Worm (Caenorhabditis elegans) whole organism, young adult: ENCODE measurements around the gene C36E6.8.
A peak's percentile ranks its signal among the peaks of the same experiment; 100 is the strongest.

Source experiments
- F10E7.11 ChIP-seq: sonication (generic microtip); optimal IDR thresholded peaks from 2 replicates; lab custom pipeline; 2017; ENCODE audit warnings: mild to moderate bottlenecking, missing genetic modification characterization, moderate library complexity, missing compliant biosample characterization
- F22D6.2 ChIP-seq: sonication (generic microtip); optimal IDR thresholded peaks from 2 replicates; lab custom pipeline; 2016; ENCODE audit warnings: mild to moderate bottlenecking, missing genetic modification characterization, missing compliant biosample characterization
- F49E8.2 ChIP-seq: sonication (generic microtip); optimal IDR thresholded peaks from 3 replicates; lab custom pipeline; 2017; ENCODE audit warnings: missing genetic modification characterization, mild to moderate bottlenecking, missing compliant biosample characterization, antibody characterized with exemption, moderate library complexity; ENCODE audit not compliant: insufficient read depth
- F52B5.7 ChIP-seq: sonication (generic microtip); optimal IDR thresholded peaks from 2 replicates; lab custom pipeline; 2016; ENCODE audit warnings: mild to moderate bottlenecking, missing genetic modification characterization, missing compliant biosample characterization
- F57A8.1 ChIP-seq: fragments of 200-800 bp; sonication (Bioruptor generic); optimal IDR thresholded peaks from 2 replicates; lab custom pipeline; 2018; ENCODE audit warnings: mild to moderate bottlenecking, missing genetic modification characterization, moderate library complexity, missing compliant biosample characterization
- F57C9.4 ChIP-seq: sonication (generic microtip); optimal IDR thresholded peaks from 2 replicates; lab custom pipeline; 2017; ENCODE audit warnings: mild to moderate bottlenecking, missing genetic modification characterization, missing compliant biosample characterization
- K11D2.4 ChIP-seq: fragments of 200-800 bp; sonication (Bioruptor generic); IDR thresholded peaks from 2 replicates; pipeline ENCODE4 v1.3.6; 2022; ENCODE audit warnings: missing genetic modification reagents, missing genetic modification characterization, missing compliant biosample characterization
- T07F8.4 ChIP-seq: sonication (generic microtip); optimal IDR thresholded peaks from 2 replicates; lab custom pipeline; 2016; ENCODE audit warnings: mild to moderate bottlenecking, missing genetic modification characterization, moderate library complexity, missing compliant biosample characterization
- Y56A3A.18 ChIP-seq: fragments of 200-800 bp; sonication (Bioruptor generic); IDR thresholded peaks from 2 replicates; pipeline ENCODE4 v1.3.6; 2022; ENCODE audit warnings: missing genetic modification reagents, missing genetic modification characterization, missing compliant biosample characterization
- Y95B8A.8 ChIP-seq: fragments of 200-800 bp; sonication (Bioruptor generic); IDR thresholded peaks from 2 replicates; pipeline ENCODE4 v1.3.6; 2022; ENCODE audit warnings: missing genetic modification reagents, missing genetic modification characterization, missing compliant biosample characterization
- ZK185.1 ChIP-seq: sonication (generic microtip); optimal IDR thresholded peaks from 2 replicates; lab custom pipeline; 2016; ENCODE audit warnings: mild to moderate bottlenecking, missing genetic modification characterization, missing compliant biosample characterization; ENCODE audit not compliant: poor library complexity, severe bottlenecking
- athp-1 ChIP-seq: sonication (generic microtip); optimal IDR thresholded peaks from 2 replicates; lab custom pipeline; 2017; ENCODE audit warnings: mild to moderate bottlenecking, missing genetic modification characterization, missing compliant biosample characterization
- attf-3 ChIP-seq: fragments of 200-800 bp; sonication (Bioruptor generic); conservative IDR thresholded peaks from 2 replicates; pipeline ENCODE4 v1.3.6; 2022; ENCODE audit warnings: missing genetic modification reagents, missing genetic modification characterization, missing compliant biosample characterization
- bed-1 ChIP-seq: fragments of 200-800 bp; sonication (Bioruptor generic); IDR thresholded peaks from 2 replicates; pipeline ENCODE4 v1.3.6; 2022; ENCODE audit warnings: missing genetic modification reagents, missing genetic modification characterization, missing compliant biosample characterization
- bed-2 ChIP-seq: fragments of 200-800 bp; sonication (Bioruptor generic); IDR thresholded peaks from 2 replicates; pipeline ENCODE4 v1.3.6; 2022; ENCODE audit warnings: missing genetic modification reagents, missing genetic modification characterization, missing compliant biosample characterization
- cebp-2 ChIP-seq: fragments of 200-800 bp; sonication (Bioruptor generic); IDR thresholded peaks from 2 replicates; pipeline ENCODE4 v1.3.6; 2022; ENCODE audit warnings: missing genetic modification characterization, missing compliant biosample characterization
- ceh-58 ChIP-seq: fragments of 200-800 bp; sonication (Bioruptor generic); IDR thresholded peaks from 2 replicates; pipeline ENCODE4 v1.3.6; 2022; ENCODE audit warnings: missing genetic modification characterization, missing compliant biosample characterization
- efl-1 ChIP-seq: fragments of 150-350 bp; optimal IDR thresholded peaks from 2 replicates; lab custom pipeline; 2014; ENCODE audit warnings: missing biosample characterization, missing genetic modification reagents, missing genetic modification characterization
- egl-18 ChIP-seq: fragments of 200-800 bp; sonication (Bioruptor generic); IDR thresholded peaks from 2 replicates; pipeline ENCODE4 v1.3.6; 2022; ENCODE audit warnings: missing genetic modification reagents, missing genetic modification characterization, missing compliant biosample characterization
- egl-44 ChIP-seq: fragments of 200-800 bp; sonication (Bioruptor generic); IDR thresholded peaks from 2 replicates; pipeline ENCODE4 v1.3.6; 2022; ENCODE audit warnings: missing genetic modification reagents, missing genetic modification characterization, missing compliant biosample characterization
- gei-17 ChIP-seq: fragments of 200-800 bp; sonication (Bioruptor generic); optimal IDR thresholded peaks from 2 replicates; lab custom pipeline; 2018; ENCODE audit warnings: mild to moderate bottlenecking, missing genetic modification characterization, missing compliant biosample characterization
- hlh-12 ChIP-seq: sonication (generic microtip); optimal IDR thresholded peaks from 2 replicates; lab custom pipeline; 2016; ENCODE audit warnings: missing genetic modification characterization, missing compliant biosample characterization
- hlh-26 ChIP-seq: fragments of 200-800 bp; sonication (Bioruptor generic); conservative IDR thresholded peaks from 2 replicates; pipeline ENCODE4 v1.3.6; 2022; ENCODE audit warnings: missing genetic modification reagents, missing genetic modification characterization, missing compliant biosample characterization
- hmg-1.2 ChIP-seq: fragments of 200-800 bp; sonication (Bioruptor generic); IDR thresholded peaks from 2 replicates; pipeline ENCODE4 v1.3.6; 2022; ENCODE audit warnings: missing genetic modification reagents, missing genetic modification characterization, missing compliant biosample characterization
- hrde-1 ChIP-seq: sonication (generic microtip); optimal IDR thresholded peaks from 2 replicates; lab custom pipeline; 2016; ENCODE audit warnings: missing genetic modification characterization, mild to moderate bottlenecking, missing compliant biosample characterization, moderate library complexity, missing genotype, missing genetic modification reagents, borderline replicate concordance
- let-526 ChIP-seq: fragments of 200-800 bp; sonication (Bioruptor generic); IDR thresholded peaks from 2 replicates; pipeline ENCODE4 v1.3.6; 2022; ENCODE audit warnings: missing genetic modification reagents, missing genetic modification characterization, missing compliant biosample characterization
- lin-26 ChIP-seq: fragments of 200-800 bp; sonication (Bioruptor generic); IDR thresholded peaks from 2 replicates; pipeline ENCODE4 v1.3.6; 2022; ENCODE audit warnings: missing genetic modification reagents, missing genetic modification characterization, missing compliant biosample characterization
- lin-35 ChIP-seq, 3 experiments: fragments of 150-350 bp in 2 of 3; sonication (generic microtip) in 1 of 3; optimal IDR thresholded peaks; 2 replicates each; lab custom pipeline; 2014 to 2018; ENCODE audit warnings: missing biosample characterization in 3 of 3, missing genetic modification characterization in 3 of 3, missing genetic modification reagents in 3 of 3
- lin-40 ChIP-seq: sonication (generic microtip); optimal IDR thresholded peaks from 2 replicates; lab custom pipeline; 2016; ENCODE audit warnings: missing genetic modification characterization, mild to moderate bottlenecking, missing compliant biosample characterization, missing genotype, missing genetic modification reagents
- lir-1 ChIP-seq: fragments of 200-800 bp; sonication (Bioruptor generic); conservative IDR thresholded peaks from 2 replicates; pipeline ENCODE4 v1.3.6; 2022; ENCODE audit warnings: missing genetic modification reagents, missing genetic modification characterization, missing compliant biosample characterization
- lsl-1 ChIP-seq: fragments of 200-800 bp; sonication (Bioruptor generic); optimal IDR thresholded peaks from 2 replicates; lab custom pipeline; 2018; ENCODE audit warnings: mild to moderate bottlenecking, missing genetic modification characterization, moderate library complexity, missing compliant biosample characterization
- madf-3 ChIP-seq: fragments of 200-800 bp; sonication (Bioruptor generic); IDR thresholded peaks from 2 replicates; pipeline ENCODE4 v1.3.6; 2022; ENCODE audit warnings: missing genetic modification reagents, missing genetic modification characterization, missing compliant biosample characterization
- madf-8 ChIP-seq: fragments of 200-800 bp; sonication (Bioruptor generic); conservative IDR thresholded peaks from 2 replicates; pipeline ENCODE4 v1.3.6; 2022; ENCODE audit warnings: missing genetic modification reagents, missing genetic modification characterization, missing compliant biosample characterization
- mcd-1 ChIP-seq: fragments of 200-800 bp; sonication (Bioruptor generic); IDR thresholded peaks from 2 replicates; pipeline ENCODE4 v1.3.6; 2022; ENCODE audit warnings: missing genetic modification reagents, missing genetic modification characterization, missing compliant biosample characterization
- mel-28 ChIP-seq: sonication (generic microtip); optimal IDR thresholded peaks from 2 replicates; lab custom pipeline; 2016; ENCODE audit warnings: borderline replicate concordance, mild to moderate bottlenecking, missing genetic modification characterization, missing compliant biosample characterization
- mes-4 ChIP-seq: sonication (generic microtip); optimal IDR thresholded peaks from 2 replicates; lab custom pipeline; 2016; ENCODE audit warnings: missing genotype, missing genetic modification characterization, missing compliant biosample characterization
- nhr-120 ChIP-seq: fragments of 200-800 bp; sonication (Bioruptor generic); IDR thresholded peaks from 2 replicates; pipeline ENCODE4 v1.3.6; 2022; ENCODE audit warnings: missing genetic modification characterization, missing compliant biosample characterization
- nhr-27 ChIP-seq: fragments of 200-800 bp; sonication (Bioruptor generic); optimal IDR thresholded peaks from 2 replicates; lab custom pipeline; 2018; ENCODE audit warnings: mild to moderate bottlenecking, missing genetic modification characterization, moderate library complexity, missing compliant biosample characterization
- nhr-80 ChIP-seq: sonication (generic microtip); optimal IDR thresholded peaks from 2 replicates; lab custom pipeline; 2016; ENCODE audit warnings: missing genetic modification characterization, missing compliant biosample characterization
- rpc-1 ChIP-seq, 2 experiments: fragments of 150-350 bp in 1 of 2; sonication (generic microtip) in 1 of 2; optimal IDR thresholded peaks; 2 replicates each; lab custom pipeline; 2014 to 2018; ENCODE audit warnings: missing biosample characterization in 1 of 2, missing genetic modification characterization in 1 of 2, missing genetic modification reagents in 1 of 2, missing genotype in 1 of 2
- sdz-38 ChIP-seq: sonication (generic microtip); optimal IDR thresholded peaks from 2 replicates; lab custom pipeline; 2016; ENCODE audit warnings: missing genotype, missing genetic modification characterization, missing compliant biosample characterization
- snpc-1.1 ChIP-seq: sonication (generic microtip); optimal IDR thresholded peaks from 2 replicates; lab custom pipeline; 2017; ENCODE audit warnings: missing genetic modification characterization, mild to moderate bottlenecking, missing compliant biosample characterization, antibody characterized with exemption, moderate library complexity, missing genotype, missing genetic modification reagents; ENCODE audit not compliant: insufficient read depth
- somi-1 ChIP-seq: fragments of 200-800 bp; sonication (Bioruptor generic); optimal IDR thresholded peaks from 2 replicates; lab custom pipeline; 2018; ENCODE audit warnings: mild to moderate bottlenecking, missing genetic modification characterization, missing compliant biosample characterization
- sptf-2 ChIP-seq: fragments of 200-800 bp; sonication (Bioruptor generic); optimal IDR thresholded peaks from 2 replicates; lab custom pipeline; 2018; ENCODE audit warnings: mild to moderate bottlenecking, missing genetic modification characterization, missing compliant biosample characterization
- tbx-9 ChIP-seq: sonication (generic microtip); optimal IDR thresholded peaks from 2 replicates; lab custom pipeline; 2016; ENCODE audit warnings: borderline replicate concordance, missing genetic modification characterization, inconsistent platforms, missing compliant biosample characterization
- zfh-2 ChIP-seq: fragments of 200-800 bp; sonication (Bioruptor generic); conservative IDR thresholded peaks from 2 replicates; pipeline ENCODE4 v1.3.6; 2022; ENCODE audit warnings: missing genetic modification reagents, missing genetic modification characterization, missing compliant biosample characterization
- ztf-3 ChIP-seq: fragments of 200-800 bp; sonication (Bioruptor generic); optimal IDR thresholded peaks from 2 replicates; lab custom pipeline; 2018; ENCODE audit warnings: mild to moderate bottlenecking, missing genetic modification characterization, missing compliant biosample characterization

The C36E6.8 gene

ce11 chrX:17419813-17420584 is 18.5 kb upstream of the C36E6.8 start (continued):
- TF ChIP-seq gei-17 (GFP tag; lab: Kevin White, UChicago) (peak; percentile 49), lin-35 (GFP tag; optimal IDR thresholded peaks at IDR 0.05; lab: Kevin White, UChicago) (peak in 1 of 3 experiments; percentile 18), ZK185.1 (tag; lab: Kevin White, UChicago) (peak; percentile 28), T07F8.4 (tag; lab: Kevin White, UChicago) (no peak), tbx-9 (tag; lab: Kevin White, UChicago) (no peak), mel-28 (tag; lab: Kevin White, UChicago) (no peak), egl-18 (GFP tag; lab: Robert Waterston, UW) (no peak), attf-3 (GFP tag; lab: Robert Waterston, UW) (no peak), hmg-1.2 (GFP tag; lab: Robert Waterston, UW) (no peak), athp-1 (no peak), lin-40 (tag; lab: Kevin White, UChicago) (peak; percentile 47), lin-26 (GFP tag; lab: Robert Waterston, UW) (peak; percentile 57; the same call in 1 of the 2 replicates), nhr-120 (no peak), lir-1 (GFP tag; lab: Robert Waterston, UW) (no peak), somi-1 (GFP tag; lab: Kevin White, UChicago) (peak; percentile 11), rpc-1 (optimal IDR thresholded peaks at IDR 0.05; lab: Kevin White, UChicago) (no peak), rpc-1 (tag; optimal IDR thresholded peaks at IDR 0.05; lab: Kevin White, UChicago) (no peak), ztf-3 (no peak), F57A8.1 (no peak), sdz-38 (no peak), F22D6.2 (no peak), zfh-2 (GFP tag; lab: Robert Waterston, UW) (no peak), bed-1 (no peak), lsl-1 (GFP tag; lab: Kevin White, UChicago) (no peak), K11D2.4 (no peak), bed-2 (no peak), madf-3 (no peak), egl-44 (GFP tag; lab: Robert Waterston, UW) (no peak), Y56A3A.18 (GFP tag; lab: Robert Waterston, UW) (0 out of 2 replicates have a peak, but pooled peaks have one; percentile 7), efl-1 (GFP tag; lab: Kevin White, UChicago) (no peak), snpc-1.1 (tag; lab: Kevin White, UChicago) (no peak), F49E8.2 (no peak), nhr-80 (tag; lab: Kevin White, UChicago) (no peak), cebp-2 (GFP tag; lab: Robert Waterston, UW) (no peak), sptf-2 (no peak), hlh-12 (no peak), Y95B8A.8 (GFP tag; lab: Robert Waterston, UW) (no peak), F57C9.4 (no peak), mes-4 (tag; lab: Kevin White, UChicago) (no peak), nhr-27 (peak; percentile 26), mcd-1 (0 out of 2 replicates have a peak, but pooled peaks have one; percentile 3), hlh-26 (GFP tag; lab: Robert Waterston, UW) (no peak), ceh-58 (no peak), let-526 (no peak), hrde-1 (no peak), F10E7.11 (tag; lab: Kevin White, UChicago) (no peak), madf-8 (no peak), F52B5.7 (tag; lab: Kevin White, UChicago) (no peak)
